Worm (Caenorhabditis elegans) whole organism, midembryonic: ENCODE measurements around the gene peli-1.

Experiments
- cog-1 ChIP-seq: sonication (generic microtip); optimal IDR thresholded peaks from 2 replicates; lab custom pipeline; 2016; ENCODE audit warnings: missing genetic modification characterization, missing compliant biosample characterization
- flt-1 ChIP-seq: fragments of 200-800 bp; sonication (Bioruptor generic); IDR thresholded peaks from 2 replicates; pipeline ENCODE4 v1.3.6; 2022; ENCODE audit warnings: missing genetic modification characterization, missing compliant biosample characterization
- klf-2 ChIP-seq: fragments of 200-800 bp; sonication (Bioruptor generic); conservative IDR thresholded peaks from 2 replicates; pipeline ENCODE4 v1.3.6; 2022; ENCODE audit warnings: missing genetic modification reagents, missing genetic modification characterization, missing compliant biosample characterization
- med-1 ChIP-seq: sonication (generic microtip); optimal IDR thresholded peaks from 2 replicates; lab custom pipeline; 2017; ENCODE audit warnings: missing genetic modification characterization, mild to moderate bottlenecking, missing compliant biosample characterization, antibody characterized with exemption, missing genetic modification reagents; ENCODE audit not compliant: insufficient read depth
- ref-1 ChIP-seq: fragments of 200-800 bp; sonication (Bioruptor generic); conservative IDR thresholded peaks from 2 replicates; pipeline ENCODE4 v1.3.6; 2022; ENCODE audit warnings: missing genetic modification reagents, missing genetic modification characterization, missing compliant biosample characterization
- tab-1 ChIP-seq: fragments of 200-800 bp; sonication (Bioruptor generic); IDR thresholded peaks from 2 replicates; pipeline ENCODE4 v1.3.6; 2022; ENCODE audit warnings: missing genetic modification characterization, missing compliant biosample characterization
- ztf-23 ChIP-seq: fragments of 200-800 bp; sonication (Bioruptor generic); IDR thresholded peaks from 2 replicates; pipeline ENCODE4 v1.3.6; 2022; ENCODE audit warnings: missing genetic modification reagents, missing genetic modification characterization, missing compliant biosample characterization
- ztf-29 ChIP-seq: fragments of 200-800 bp; sonication (Bioruptor generic); IDR thresholded peaks from 2 replicates; pipeline ENCODE4 v1.3.6; 2022; ENCODE audit warnings: missing genetic modification reagents, missing genetic modification characterization, missing compliant biosample characterization

- TF ChIP-seq flt-1 (0 out of 2 replicates have a peak, but pooled peaks have one; percentile 27), ztf-23 (GFP tag; lab: Robert Waterston, UW) (no peak), tab-1 (GFP tag; lab: Robert Waterston, UW) (no peak), ztf-29 (GFP tag; lab: Robert Waterston, UW) (no peak), cog-1 (tag; lab: Kevin White, UChicago) (peak; percentile 39), med-1 (GFP tag; lab: Kevin White, UChicago) (no peak), klf-2 (GFP tag; lab: Robert Waterston, UW) (no peak), ref-1 (no peak)
These were observed 21.1 kb upstream of the peli-1 start, which contains the start of the genes hmgs-1 and F25B4.4 for ce11 chrV:5684534-5684933.
